Worm (Caenorhabditis elegans): ENCODE data around the gene ZC204.14.

DNA sequence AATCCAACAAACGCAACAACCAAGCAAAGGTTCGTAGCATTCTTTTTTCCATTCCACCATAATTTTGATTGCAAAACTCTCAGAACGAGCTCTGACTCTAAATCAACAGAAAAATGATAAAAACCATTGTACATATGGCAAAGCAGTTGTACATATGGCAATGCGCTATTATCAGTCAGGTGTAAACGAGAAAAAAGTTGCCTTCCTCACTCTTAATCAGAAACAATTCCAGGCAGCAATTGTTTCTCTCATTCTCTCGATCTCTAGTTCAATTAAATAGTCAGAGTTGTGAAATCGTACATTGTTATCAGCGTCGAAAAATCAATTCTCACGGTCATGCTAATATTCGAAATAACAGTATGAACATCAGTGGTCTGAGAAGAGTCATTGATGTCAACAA lies 41.0 kb downstream of the ZC204.14 start:
- TF ChIP-seq lin-54 (GFP tag; optimal IDR thresholded peaks at IDR 0.05) = no peak
- no peak for TF ChIP-seq cebp-1 (GFP tag; IDR thresholded peaks at IDR 0.05)
- no peak for TF ChIP-seq cebp-1 (tag; optimal IDR thresholded peaks at IDR 0.05)
